Worm (Caenorhabditis elegans): ENCODE data around the gene pisy-1.

ce11 chrII:12738284-12739201, at the start of gene pisy-1:
- TF ChIP-seq ceh-34 (tag; optimal IDR thresholded peaks at IDR 0.05) (no peak), fkh-6 (tag; optimal IDR thresholded peaks at IDR 0.05) (no peak), elt-2 (tag; optimal IDR thresholded peaks at IDR 0.05) (no peak), ama-1 (optimal IDR thresholded peaks at IDR 0.05) (no peak), ceh-9 (tag; optimal IDR thresholded peaks at IDR 0.05) (no peak), F13H6.1 (tag; optimal IDR thresholded peaks at IDR 0.05) (no peak), nhr-11 (tag; optimal IDR thresholded peaks at IDR 0.05) (no peak), dve-1 (tag; optimal IDR thresholded peaks at IDR 0.05) (no peak), pag-3 (tag; optimal IDR thresholded peaks at IDR 0.05; ENCODE audit: borderline replicate concordance) (no peak), fkh-10 (GFP tag; optimal IDR thresholded peaks at IDR 0.05) (no peak), tbx-2 (tag; optimal IDR thresholded peaks at IDR 0.05) (no peak), pha-4 (tag; optimal IDR thresholded peaks at IDR 0.05) (no peak)
